Fruit fly (Drosophila melanogaster): Measurements from ENCODE around the gene CG32022.
A peak's percentile ranks its signal among the peaks of the same experiment; 100 is the strongest.

Gene CG32022

dm6 chr3L:8765493-8765892, 44.4 kb upstream of the CG32022 start (continued):
- TF ChIP-seq emc (GFP tag; optimal IDR thresholded peaks at IDR 0.05), result no peak
- no peak for TF ChIP-seq CG13894 (tag; optimal IDR thresholded peaks at IDR 0.05)
- TF ChIP-seq pita (GFP tag; optimal IDR thresholded peaks at IDR 0.05), result no peak
- no peak for TF ChIP-seq Nf-YB (GFP tag; optimal IDR thresholded peaks at IDR 0.05)
- TF ChIP-seq maf-S (GFP tag; optimal IDR thresholded peaks at IDR 0.05), result no peak
- TF ChIP-seq amos (GFP tag; IDR thresholded peaks at IDR 0.05; ENCODE audit: partially characterized antibody), result no peak
- peak; percentile 40; the same call in 1 of the 2 replicates for TF ChIP-seq bowl (GFP tag; IDR thresholded peaks at IDR 0.05)
- no peak for TF ChIP-seq CG7745 (tag; optimal IDR thresholded peaks at IDR 0.05)
- TF ChIP-seq toy (GFP tag; IDR thresholded peaks at IDR 0.05), result no peak
- no peak for TF ChIP-seq ham (GFP tag; IDR thresholded peaks at IDR 0.05)
- no peak for TF ChIP-seq CG4404 (GFP tag; IDR thresholded peaks at IDR 0.05)
- no peak for TF ChIP-seq CG9797 (GFP tag; optimal IDR thresholded peaks at IDR 0.05)
- TF ChIP-seq CG7928 (GFP tag; optimal IDR thresholded peaks at IDR 0.05), result no peak
- peak; percentile 59 for TF ChIP-seq ken (GFP tag; IDR thresholded peaks at IDR 0.05)
- no peak for TF ChIP-seq eyg (GFP tag; optimal IDR thresholded peaks at IDR 0.05)
- no peak for TF ChIP-seq CG13424 (tag; optimal IDR thresholded peaks at IDR 0.05)
- TF ChIP-seq peb (GFP tag; IDR thresholded peaks at IDR 0.05), result peak; percentile 65
- no peak for TF ChIP-seq Dbx (GFP tag; IDR thresholded peaks at IDR 0.05)
- TF ChIP-seq crol (GFP tag; IDR thresholded peaks at IDR 0.05), result no peak
- no peak for TF ChIP-seq HmgZ (tag; optimal IDR thresholded peaks at IDR 0.05)
- no peak for TF ChIP-seq CG11723 (GFP tag; optimal IDR thresholded peaks at IDR 0.05)
- peak; percentile 54; the same call in 1 of the 3 replicates for TF ChIP-seq Optix (GFP tag; IDR thresholded peaks at IDR 0.05)
- no peak for TF ChIP-seq CG12299 (tag; optimal IDR thresholded peaks at IDR 0.05)
- no peak for TF ChIP-seq CG12219 (GFP tag; optimal IDR thresholded peaks at IDR 0.05)
- no peak for TF ChIP-seq Fer1 (GFP tag; optimal IDR thresholded peaks at IDR 0.05)
- TF ChIP-seq CG16863 (GFP tag; optimal IDR thresholded peaks at IDR 0.05), result no peak
- no peak for TF ChIP-seq lola (GFP tag; optimal IDR thresholded peaks at IDR 0.05)
- TF ChIP-seq CG42726 (GFP tag; IDR thresholded peaks at IDR 0.05; ENCODE audit: partially characterized antibody), result no peak
- TF ChIP-seq CG3726 (GFP tag; IDR thresholded peaks at IDR 0.05), result peak; percentile 7; the same call in 1 of the 3 replicates
- TF ChIP-seq CG11247 (GFP tag; IDR thresholded peaks at IDR 0.05), result peak; percentile 35
- no peak for TF ChIP-seq odd (GFP tag; optimal IDR thresholded peaks at IDR 0.05)
- TF ChIP-seq so (GFP tag; IDR thresholded peaks at IDR 0.05), result no peak; the same call in 2 of the 3 replicates
- no peak; the same call in 1 of the 2 replicates for TF ChIP-seq sob (GFP tag; IDR thresholded peaks at IDR 0.05)
- TF ChIP-seq CG10431 (GFP tag; optimal IDR thresholded peaks at IDR 0.05), result no peak
- TF ChIP-seq slp2 (GFP tag; optimal IDR thresholded peaks at IDR 0.05), result no peak
- TF ChIP-seq mam (GFP tag; optimal IDR thresholded peaks at IDR 0.05), result no peak
- no peak for TF ChIP-seq CG4282 (GFP tag; optimal IDR thresholded peaks at IDR 0.05)
- no peak for TF ChIP-seq da (GFP tag; optimal IDR thresholded peaks at IDR 0.05)
- TF ChIP-seq CHES-1-like (GFP tag; optimal IDR thresholded peaks at IDR 0.05), result no peak
- TF ChIP-seq disco-r (GFP tag; optimal IDR thresholded peaks at IDR 0.05), result no peak
- TF ChIP-seq grau (tag; optimal IDR thresholded peaks at IDR 0.05), result no peak
- TF ChIP-seq aop (GFP tag; IDR thresholded peaks at IDR 0.05), result no peak
- TF ChIP-seq CG9817 (tag; optimal IDR thresholded peaks at IDR 0.05), result no peak
- TF ChIP-seq CG4424 (GFP tag; optimal IDR thresholded peaks at IDR 0.05), result no peak
- no peak for TF ChIP-seq CG8944 (GFP tag; optimal IDR thresholded peaks at IDR 0.05)
- TF ChIP-seq CG1832 (GFP tag; optimal IDR thresholded peaks at IDR 0.05), result no peak
- no peak; the same call in 1 of the 2 replicates for TF ChIP-seq CG32767 (GFP tag; IDR thresholded peaks at IDR 0.05)
- TF ChIP-seq CG1647 (GFP tag; optimal IDR thresholded peaks at IDR 0.05), result no peak
- no peak for TF ChIP-seq cas (GFP tag; IDR thresholded peaks at IDR 0.05)
- no peak for TF ChIP-seq CG6654 (GFP tag; optimal IDR thresholded peaks at IDR 0.05)
- TF ChIP-seq Antp (GFP tag; optimal IDR thresholded peaks at IDR 0.05), result no peak
- TF ChIP-seq Xrp1 (GFP tag; IDR thresholded peaks at IDR 0.05), result peak; percentile 67
